Worm (Caenorhabditis elegans): Measurements from ENCODE around the gene trx-3.

- TF ChIP-seq ceh-82 (tag; optimal IDR thresholded peaks at IDR 0.05) (no peak), ztf-4 (tag; optimal IDR thresholded peaks at IDR 0.05) (no peak), nhr-77 (tag; optimal IDR thresholded peaks at IDR 0.05) (no peak), nhr-11 (tag; optimal IDR thresholded peaks at IDR 0.05) (no peak), pax-3 (tag; optimal IDR thresholded peaks at IDR 0.05) (no peak), egl-27 (tag; optimal IDR thresholded peaks at IDR 0.05) (no peak)
These were observed 4.3 kb upstream of the trx-3 start, which contains the start of gene M01H9.4 for ce11 chrIV:4482531-4482930.
